Worm (Caenorhabditis elegans) whole organism, late embryonic: ENCODE data around the gene C54D10.3.

Experiments used
- C08G9.2 ChIP-seq: sonication (generic microtip); optimal IDR thresholded peaks from 2 replicates; lab custom pipeline; 2016; ENCODE audit warnings: mild to moderate bottlenecking, missing genetic modification characterization, moderate library complexity, missing compliant biosample characterization
- ama-1 ChIP-seq: fragments of 150-350 bp; optimal IDR thresholded peaks from 2 replicates; lab custom pipeline; 2014
- ceh-19 ChIP-seq: fragments of 200-800 bp; sonication (Bioruptor generic); optimal IDR thresholded peaks from 2 replicates; lab custom pipeline; 2018; ENCODE audit warnings: mild to moderate bottlenecking, missing genetic modification characterization, missing compliant biosample characterization
- ceh-48 ChIP-seq: sonication (generic microtip); optimal IDR thresholded peaks from 2 replicates; lab custom pipeline; 2016; ENCODE audit warnings: missing genetic modification characterization, inconsistent platforms, missing compliant biosample characterization
- elt-2 ChIP-seq: sonication (generic microtip); optimal IDR thresholded peaks from 2 replicates; lab custom pipeline; 2016; ENCODE audit warnings: missing genetic modification reagents, missing genetic modification characterization, missing compliant biosample characterization
- ets-4 ChIP-seq: sonication (generic microtip); optimal IDR thresholded peaks from 2 replicates; lab custom pipeline; 2016; ENCODE audit warnings: missing genetic modification characterization, missing compliant biosample characterization
- nfya-1 ChIP-seq: sonication (generic microtip); optimal IDR thresholded peaks from 2 replicates; lab custom pipeline; 2017; ENCODE audit warnings: missing genetic modification characterization, mild to moderate bottlenecking, missing compliant biosample characterization, antibody characterized with exemption, moderate library complexity
- npax-4 ChIP-seq: sonication (generic microtip); optimal IDR thresholded peaks from 2 replicates; lab custom pipeline; 2016; ENCODE audit warnings: missing genetic modification characterization, missing compliant biosample characterization
- pha-4 ChIP-seq: fragments of 150-350 bp; optimal IDR thresholded peaks from 2 replicates; lab custom pipeline; 2018; ENCODE audit warnings: missing biosample characterization, missing genetic modification reagents, missing genetic modification characterization
- pqm-1 ChIP-seq: sonication (generic microtip); optimal IDR thresholded peaks from 2 replicates; lab custom pipeline; 2016; ENCODE audit warnings: missing genetic modification characterization, missing compliant biosample characterization
- syd-9 ChIP-seq: sonication (generic microtip); optimal IDR thresholded peaks from 2 replicates; lab custom pipeline; 2016; ENCODE audit warnings: mild to moderate bottlenecking, missing genetic modification characterization, moderate library complexity, missing compliant biosample characterization
- ttx-3 ChIP-seq: sonication (generic microtip); optimal IDR thresholded peaks from 2 replicates; lab custom pipeline; 2016; ENCODE audit warnings: missing genetic modification reagents, missing genetic modification characterization, missing compliant biosample characterization
- unc-55 ChIP-seq: sonication (generic microtip); optimal IDR thresholded peaks from 2 replicates; lab custom pipeline; 2017; ENCODE audit warnings: missing biosample characterization, missing genetic modification reagents, missing genetic modification characterization
- ztf-16 ChIP-seq: sonication (generic microtip); optimal IDR thresholded peaks from 2 replicates; lab custom pipeline; 2017; ENCODE audit warnings: missing genetic modification characterization, missing compliant biosample characterization

ce11 chrV:12415656-12416055, 2.7 kb upstream of the C54D10.3 start, which contains the start of gene cdr-2:
- no peak for TF ChIP-seq ama-1
- no peak for TF ChIP-seq npax-4 (tag; lab: Kevin White, UChicago)
- no peak for TF ChIP-seq elt-2 (tag; lab: Kevin White, UChicago)
- TF ChIP-seq ttx-3 (tag; lab: Kevin White, UChicago): no peak
- TF ChIP-seq C08G9.2: no peak
- TF ChIP-seq ztf-16: no peak
- no peak for TF ChIP-seq nfya-1 (tag; lab: Kevin White, UChicago)
- TF ChIP-seq pha-4 (tag; lab: Kevin White, UChicago): no peak
- TF ChIP-seq ceh-48: no peak
- no peak for TF ChIP-seq unc-55 (GFP tag; lab: Kevin White, UChicago)
- no peak for TF ChIP-seq ets-4 (tag; lab: Kevin White, UChicago)
- TF ChIP-seq ceh-19 (GFP tag; lab: Kevin White, UChicago): no peak
- no peak for TF ChIP-seq pqm-1 (tag; lab: Kevin White, UChicago)
- no peak for TF ChIP-seq syd-9 (tag; lab: Kevin White, UChicago)
